Fruit fly (Drosophila melanogaster) Kc167 (cell line): ENCODE results near the gene CG32856.

Source experiments
- Myc ChIP-seq: fragments of >200 bp; optimal IDR thresholded peaks from 2 replicates; lab custom pipeline; 2017; ENCODE audit warnings: missing external identifiers
- Sin3A ChIP-seq: fragments of >200 bp; optimal IDR thresholded peaks from 2 replicates; lab custom pipeline; 2018; ENCODE audit warnings: missing external identifiers
- h ChIP-seq: fragments of >200 bp; optimal IDR thresholded peaks from 3 replicates; lab custom pipeline; 2018; ENCODE audit warnings: missing external identifiers
- insv ChIP-seq: fragments of >200 bp; optimal IDR thresholded peaks from 3 replicates; lab custom pipeline; 2018; ENCODE audit warnings: missing external identifiers
- psq ChIP-seq: fragments of >200 bp; optimal IDR thresholded peaks from 2 replicates; lab custom pipeline; 2017; ENCODE audit warnings: missing external identifiers

The CG32856 gene

dm6 chr3R:15917907-15918306 lies 47.2 kb downstream of the CG32856 start, which contains the start of gene CG45105:
Gene CG45105, minus strand, starts transcription at chr3R:15918007.
- TF ChIP-seq Sin3A (lab: Kevin White, UChicago) = no peak
- no peak for TF ChIP-seq insv (lab: Kevin White, UChicago)
- no peak for TF ChIP-seq Myc
- no peak for TF ChIP-seq psq (lab: Kevin White, UChicago)
- no peak for TF ChIP-seq h (lab: Kevin White, UChicago)
